Worm (Caenorhabditis elegans) whole organism, late embryonic: Measurements from ENCODE around the gene ZC416.2.

Experiments used
- dmd-4 ChIP-seq: sonication (generic microtip); optimal IDR thresholded peaks from 2 replicates; lab custom pipeline; 2016; ENCODE audit warnings: borderline replicate concordance, missing genetic modification characterization, missing compliant biosample characterization
- gmeb-2 ChIP-seq: sonication (generic microtip); optimal IDR thresholded peaks from 2 replicates; lab custom pipeline; 2016; ENCODE audit warnings: missing genetic modification characterization, inconsistent platforms, missing compliant biosample characterization
- lin-11 ChIP-seq: fragments of 200-800 bp; sonication (Bioruptor generic); optimal IDR thresholded peaks from 2 replicates; lab custom pipeline; 2018; ENCODE audit warnings: mild to moderate bottlenecking, missing genetic modification characterization, missing compliant biosample characterization
- ztf-16 ChIP-seq: sonication (generic microtip); optimal IDR thresholded peaks from 2 replicates; lab custom pipeline; 2017; ENCODE audit warnings: missing genetic modification characterization, missing compliant biosample characterization

DNA sequence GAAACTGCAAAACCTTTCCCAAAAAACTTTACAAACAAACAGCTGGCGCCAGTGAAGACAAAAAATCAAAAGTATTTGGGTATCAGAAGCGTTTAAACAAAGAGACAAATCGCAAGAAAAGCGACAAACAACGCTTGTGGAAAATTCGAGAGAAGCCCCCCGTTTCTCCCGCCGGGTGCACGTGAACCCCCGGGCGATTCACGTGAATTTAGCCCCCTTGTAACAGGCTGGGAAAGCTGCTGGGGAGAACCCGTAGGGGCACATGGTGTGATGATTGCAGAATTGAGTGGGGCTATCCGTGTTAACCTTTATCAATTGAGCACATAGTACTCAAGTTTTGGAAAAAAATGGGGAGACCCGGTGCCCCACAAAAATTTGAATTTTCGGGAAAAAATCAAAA, 20.8 kb downstream of the ZC416.2 start:
- TF ChIP-seq ztf-16 (tag; lab: Kevin White, UChicago) (no peak), gmeb-2 (tag; lab: Kevin White, UChicago) (no peak), dmd-4 (tag; lab: Kevin White, UChicago) (no peak), lin-11 (tag; lab: Kevin White, UChicago) (no peak)
